Fruit fly (Drosophila melanogaster) whole organism: Measurements from ENCODE around the gene ScpX.

ENCODE experiments used
- CG8478 ChIP-seq: fragments of >200 bp; optimal IDR thresholded peaks from 2 replicates; lab custom pipeline; 2018; ENCODE audit warnings: inconsistent platforms
- Dll ChIP-seq: fragments of >200 bp; optimal IDR thresholded peaks from 2 replicates; lab custom pipeline; 2017
- EcR ChIP-seq, 2 experiments: fragments of >200 bp; optimal IDR thresholded peaks; 2 replicates each; lab custom pipeline; 2017; ENCODE audit warnings: missing biosample characterization in 2 of 2, missing genetic modification characterization in 2 of 2, missing genetic modification reagents in 2 of 2
- pan ChIP-seq: fragments of >200 bp; optimal IDR thresholded peaks from 2 replicates; lab custom pipeline; 2017
- psq ChIP-seq: fragments of >200 bp; optimal IDR thresholded peaks from 2 replicates; lab custom pipeline; 2017
- usp ChIP-seq: fragments of >200 bp; optimal IDR thresholded peaks from 2 replicates; lab custom pipeline; 2017; ENCODE audit warnings: missing biosample characterization, missing genetic modification characterization, mixed read lengths

dm6 chr2L:18867815-18868214 lies 36.8 kb downstream of the ScpX start:
- no peak for TF ChIP-seq psq (lab: Kevin White, UChicago)
- no peak for TF ChIP-seq pan
- no peak for TF ChIP-seq CG8478
- no peak for TF ChIP-seq Dll (lab: Kevin White, UChicago)
- no peak for TF ChIP-seq usp
- no peak for TF ChIP-seq EcR (GFP tag; optimal IDR thresholded peaks at IDR 0.05; lab: Kevin White, UChicago)
